Fruit fly (Drosophila melanogaster) Kc167 (cell line): ENCODE measurements around the gene tos.

Experiments
- Myc ChIP-seq: fragments of >200 bp; optimal IDR thresholded peaks from 2 replicates; lab custom pipeline; 2017; ENCODE audit warnings: missing external identifiers
- Sin3A ChIP-seq: fragments of >200 bp; optimal IDR thresholded peaks from 2 replicates; lab custom pipeline; 2018; ENCODE audit warnings: missing external identifiers
- h ChIP-seq: fragments of >200 bp; optimal IDR thresholded peaks from 3 replicates; lab custom pipeline; 2018; ENCODE audit warnings: missing external identifiers

dm6 chr2L:18641087-18641486 is 40.8 kb downstream of the tos start:
- no peak for TF ChIP-seq Myc (lab: Kevin White, UChicago)
- no peak for TF ChIP-seq Sin3A
- no peak for TF ChIP-seq h (lab: Kevin White, UChicago)
